Worm (Caenorhabditis elegans): Measurements from ENCODE around the gene F54C8.6.

DNA sequence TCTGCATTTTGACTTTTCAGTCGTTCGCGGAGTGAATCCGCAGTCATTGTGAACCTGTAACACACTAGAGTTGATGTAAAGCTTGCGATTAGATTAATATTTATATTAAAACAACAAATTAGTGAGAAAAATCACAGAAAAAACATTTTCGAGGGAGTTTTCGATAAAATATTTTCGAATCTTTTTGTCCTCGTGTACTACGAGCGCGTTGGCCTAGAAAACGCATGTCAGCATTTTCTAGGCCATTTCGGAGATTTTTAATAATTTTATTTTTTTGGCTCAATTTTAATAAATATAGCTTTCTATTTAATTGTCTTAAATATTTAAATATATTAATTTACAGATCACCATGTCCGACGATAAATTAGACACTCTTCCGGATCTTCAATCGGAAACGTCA lies 15.7 kb upstream of the F54C8.6 start, which contains the start of gene B0464.9:
- TF ChIP-seq ama-1 (optimal IDR thresholded peaks at IDR 0.05) (no peak), tbx-11 (GFP tag; IDR thresholded peaks at IDR 0.05) (no peak), hnd-1 (tag; optimal IDR thresholded peaks at IDR 0.05) (no peak), sea-1 (GFP tag; conservative IDR thresholded peaks at IDR 0.05) (no peak), ets-7 (tag; optimal IDR thresholded peaks at IDR 0.05) (no peak), ceh-36 (tag; optimal IDR thresholded peaks at IDR 0.05) (no peak), flt-1 (GFP tag; IDR thresholded peaks at IDR 0.05) (no peak), F13C5.2 (tag; optimal IDR thresholded peaks at IDR 0.05) (no peak)
